Worm (Caenorhabditis elegans): ENCODE results near the gene fip-1.

fip-1 gene

DNA sequence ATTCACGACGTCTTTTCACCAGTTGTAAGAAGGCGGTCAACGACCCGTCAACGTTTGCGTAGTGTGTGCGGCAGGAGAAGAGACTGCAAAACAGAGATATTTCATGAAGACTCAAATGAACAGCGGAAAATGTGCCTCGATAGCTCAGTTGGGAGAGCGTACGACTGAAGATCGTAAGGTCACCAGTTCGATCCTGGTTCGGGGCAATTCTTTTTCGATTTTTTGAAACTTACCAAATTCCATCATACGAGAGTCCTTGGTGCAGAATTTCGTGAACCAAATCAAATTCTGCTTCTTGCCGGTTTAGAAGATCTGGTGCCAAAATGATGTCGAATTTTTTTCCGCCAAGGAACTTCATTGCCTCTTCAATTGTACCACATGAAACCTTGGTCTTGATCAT, 13.4 kb downstream of the fip-1 start:
- TF ChIP-seq nhr-21 (tag; optimal IDR thresholded peaks at IDR 0.05) (peak; percentile 19), C34F6.9 (tag; optimal IDR thresholded peaks at IDR 0.05) (peak; percentile 38), ztf-11 (tag; optimal IDR thresholded peaks at IDR 0.05) (no peak), fos-1 (tag; optimal IDR thresholded peaks at IDR 0.05) (peak; percentile 40), lsy-2 (tag; optimal IDR thresholded peaks at IDR 0.05) (peak in 1 of 2 experiments; percentile 56), ztf-4 (tag; optimal IDR thresholded peaks at IDR 0.05) (peak; percentile 9), egl-27 (tag; optimal IDR thresholded peaks at IDR 0.05) (no peak), sma-9 (GFP tag; optimal IDR thresholded peaks at IDR 0.05) (peak; percentile 39), sma-9 (tag; optimal IDR thresholded peaks at IDR 0.05) (no peak), F13H6.1 (tag; optimal IDR thresholded peaks at IDR 0.05) (no peak), blmp-1 (tag; optimal IDR thresholded peaks at IDR 0.05; ENCODE audit: insufficient read depth) (peak; percentile 6), ama-1 (optimal IDR thresholded peaks at IDR 0.05) (peak; percentile 34), unc-55 (GFP tag; optimal IDR thresholded peaks at IDR 0.05) (peak; percentile 39), nhr-129 (tag; optimal IDR thresholded peaks at IDR 0.05) (peak; percentile 80), crh-2 (tag; optimal IDR thresholded peaks at IDR 0.05) (no peak), nhr-23 (tag; optimal IDR thresholded peaks at IDR 0.05) (no peak)

DNA sequence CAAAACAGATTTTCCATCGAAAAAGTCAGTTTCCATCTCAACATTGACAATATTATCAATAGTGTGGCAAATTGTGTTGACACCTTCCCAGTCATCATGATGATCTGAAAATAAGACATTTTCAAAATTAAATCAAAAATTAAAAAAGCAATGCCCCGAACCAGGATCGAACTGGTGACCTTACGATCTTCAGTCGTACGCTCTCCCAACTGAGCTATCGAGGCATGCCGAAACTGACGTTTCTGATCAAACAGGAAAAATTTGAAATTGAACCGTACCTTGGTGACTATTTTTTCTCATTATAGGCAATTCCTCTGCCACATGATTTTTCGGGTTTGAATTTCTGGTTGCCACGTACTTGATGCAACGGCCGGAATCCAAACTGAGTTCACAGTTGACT, 13.9 kb downstream of the fip-1 start:
- TF ChIP-seq nhr-10 (tag; optimal IDR thresholded peaks at IDR 0.05) (no peak), zag-1 (tag; optimal IDR thresholded peaks at IDR 0.05) (no peak), nhr-23 (tag; optimal IDR thresholded peaks at IDR 0.05) (no peak), peb-1 (tag; optimal IDR thresholded peaks at IDR 0.05) (no peak), elt-3 (tag; optimal IDR thresholded peaks at IDR 0.05) (no peak), fos-1 (tag; optimal IDR thresholded peaks at IDR 0.05) (no peak), nhr-77 (tag; optimal IDR thresholded peaks at IDR 0.05) (no peak), ztf-1 (GFP tag; conservative IDR thresholded peaks at IDR 0.05) (no peak), ceh-82 (tag; optimal IDR thresholded peaks at IDR 0.05) (no peak), C34F6.9 (tag; optimal IDR thresholded peaks at IDR 0.05) (no peak), nhr-6 (tag; optimal IDR thresholded peaks at IDR 0.05) (no peak), nhr-11 (tag; optimal IDR thresholded peaks at IDR 0.05) (no peak), nhr-25 (tag; optimal IDR thresholded peaks at IDR 0.05) (no peak), nhr-12 (tag; optimal IDR thresholded peaks at IDR 0.05) (no peak), unc-55 (GFP tag; optimal IDR thresholded peaks at IDR 0.05) (no peak)

DNA sequence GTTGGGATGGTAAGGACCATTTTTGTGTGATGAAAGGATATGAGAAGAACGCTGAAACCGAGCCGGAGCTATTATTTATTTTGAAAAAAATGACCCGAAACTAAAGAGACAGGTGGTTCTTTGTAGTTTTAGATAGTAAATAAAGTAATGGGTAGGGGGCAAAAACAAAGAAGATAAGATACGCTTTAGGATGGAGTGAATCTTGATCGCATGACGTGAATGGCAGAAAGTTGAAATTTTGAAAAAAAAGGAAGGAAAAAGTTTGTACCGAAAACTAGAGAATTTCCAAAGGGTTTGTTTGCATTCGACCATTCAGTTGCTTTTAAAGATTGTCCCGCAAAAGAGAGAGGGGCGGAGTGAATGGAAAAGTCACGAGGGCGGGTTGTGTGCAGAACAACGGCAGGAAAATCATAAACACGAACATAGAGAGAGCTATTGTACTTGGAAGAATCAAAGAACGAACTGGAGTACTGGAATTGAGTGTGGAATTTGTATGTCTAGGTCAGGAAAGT, 14.4 kb downstream of the fip-1 start, which contains the start of gene F22B7.9:
F22B7.9 (minus strand) TSS at position 51 of the 512 bp plus-strand sequence.
- no peak for TF ChIP-seq skn-1 (tag; optimal IDR thresholded peaks at IDR 0.05)
- no peak for TF ChIP-seq elt-3 (tag; optimal IDR thresholded peaks at IDR 0.05)
- no peak for TF ChIP-seq ceh-82 (tag; optimal IDR thresholded peaks at IDR 0.05)
- no peak for TF ChIP-seq lin-11 (tag; optimal IDR thresholded peaks at IDR 0.05)
- peak; percentile 86 for TF ChIP-seq ama-1 (optimal IDR thresholded peaks at IDR 0.05)
- TF ChIP-seq nhr-237 (tag; optimal IDR thresholded peaks at IDR 0.05), result no peak
- TF ChIP-seq sma-9 (GFP tag; optimal IDR thresholded peaks at IDR 0.05), result peak; percentile 56
- TF ChIP-seq sma-9 (tag; optimal IDR thresholded peaks at IDR 0.05), result no peak
- TF ChIP-seq sma-3 (GFP tag; optimal IDR thresholded peaks at IDR 0.05), result peak; percentile 1
- peak; percentile 73 for TF ChIP-seq nhr-129 (tag; optimal IDR thresholded peaks at IDR 0.05)
- no peak for TF ChIP-seq alr-1 (tag; optimal IDR thresholded peaks at IDR 0.05)

ce11 chrIII:8654400-8654980, 14.9 kb downstream of the fip-1 start:
- TF ChIP-seq ztf-11 (tag; optimal IDR thresholded peaks at IDR 0.05) (no peak), F13H6.1 (tag; optimal IDR thresholded peaks at IDR 0.05) (peak; percentile 73), lin-11 (tag; optimal IDR thresholded peaks at IDR 0.05) (no peak), sem-4 (tag; optimal IDR thresholded peaks at IDR 0.05) (peak; percentile 17), peb-1 (tag; optimal IDR thresholded peaks at IDR 0.05) (no peak), nhr-23 (tag; optimal IDR thresholded peaks at IDR 0.05) (no peak), lsy-2 (tag; optimal IDR thresholded peaks at IDR 0.05) (peak in 1 of 2 experiments; percentile 40), lin-13 (GFP tag; optimal IDR thresholded peaks at IDR 0.05) (peak; percentile 12), sma-9 (GFP tag; optimal IDR thresholded peaks at IDR 0.05) (peak; percentile 56), sma-9 (tag; optimal IDR thresholded peaks at IDR 0.05) (no peak), elt-1 (tag; optimal IDR thresholded peaks at IDR 0.05) (no peak), C34F6.9 (tag; optimal IDR thresholded peaks at IDR 0.05) (peak; percentile 25), nhr-21 (tag; optimal IDR thresholded peaks at IDR 0.05) (no peak), nhr-6 (tag; optimal IDR thresholded peaks at IDR 0.05) (no peak), crh-2 (tag; optimal IDR thresholded peaks at IDR 0.05) (peak; percentile 65), ztf-4 (tag; optimal IDR thresholded peaks at IDR 0.05) (peak; percentile 36), nhr-129 (tag; optimal IDR thresholded peaks at IDR 0.05) (peak; percentile 33), Y55F3AM.14 (GFP tag; optimal IDR thresholded peaks at IDR 0.05) (no peak), unc-55 (GFP tag; optimal IDR thresholded peaks at IDR 0.05) (peak; percentile 3), blmp-1 (tag; optimal IDR thresholded peaks at IDR 0.05; ENCODE audit: insufficient read depth) (peak; percentile 31)

All from whole organism, L2 larva.